Worm (Caenorhabditis elegans) whole organism, L4 larva: ENCODE results near the gene R07B1.13.

ENCODE experiments used
- D1046.2 ChIP-seq: fragments of 200-800 bp; sonication (Bioruptor generic); IDR thresholded peaks from 2 replicates; pipeline ENCODE4 v1.3.6; 2022; ENCODE audit warnings: missing genetic modification characterization, missing compliant biosample characterization
- F49E8.2 ChIP-seq: sonication (generic microtip); optimal IDR thresholded peaks from 2 replicates; lab custom pipeline; 2016; ENCODE audit warnings: missing compliant biosample characterization, mild to moderate bottlenecking, missing genetic modification characterization, borderline replicate concordance
- T20F7.1 ChIP-seq: fragments of 200-800 bp; sonication (Bioruptor generic); optimal IDR thresholded peaks from 2 replicates; lab custom pipeline; 2018; ENCODE audit warnings: mild to moderate bottlenecking, missing genetic modification characterization, missing compliant biosample characterization
- T26A8.4 ChIP-seq: fragments of 200-800 bp; sonication (Bioruptor generic); IDR thresholded peaks from 2 replicates; pipeline ENCODE4 v1.3.6; 2022; ENCODE audit warnings: missing genetic modification characterization, missing compliant biosample characterization
- Y48G9A.11 ChIP-seq: fragments of 200-800 bp; sonication (Bioruptor generic); IDR thresholded peaks from 2 replicates; pipeline ENCODE4 v1.3.6; 2022; ENCODE audit warnings: missing genetic modification reagents, missing genetic modification characterization, missing compliant biosample characterization
- aly-2 ChIP-seq: sonication (generic microtip); optimal IDR thresholded peaks from 2 replicates; lab custom pipeline; 2018; ENCODE audit warnings: missing biosample characterization, missing genetic modification characterization
- ceh-28 ChIP-seq: fragments of 150-350 bp; optimal IDR thresholded peaks from 2 replicates; lab custom pipeline; 2014; ENCODE audit warnings: missing biosample characterization, missing genetic modification reagents, missing genetic modification characterization
- ceh-44 ChIP-seq: fragments of 200-800 bp; sonication (Bioruptor generic); IDR thresholded peaks from 2 replicates; pipeline ENCODE4 v1.3.6; 2022; ENCODE audit warnings: missing genetic modification reagents, missing genetic modification characterization, missing compliant biosample characterization
- ces-1 ChIP-seq: fragments of 150-350 bp; sonication (generic microtip); optimal IDR thresholded peaks from 4 replicates; lab custom pipeline; 2014; ENCODE audit warnings: missing biosample characterization, missing genetic modification reagents, missing genetic modification characterization
- daf-16 ChIP-seq, 3 experiments: sonication (generic microtip); optimal IDR thresholded peaks; 2 replicates each; lab custom pipeline; 2016 to 2017; ENCODE audit warnings: missing genetic modification characterization in 3 of 3, missing genetic modification reagents in 3 of 3, mild to moderate bottlenecking in 2 of 3, missing compliant biosample characterization in 2 of 3, missing biosample characterization in 1 of 3, moderate library complexity in 1 of 3
- dmd-6 ChIP-seq: fragments of 200-800 bp; sonication (Bioruptor generic); IDR thresholded peaks from 2 replicates; pipeline ENCODE4 v1.3.6; 2022; ENCODE audit warnings: missing genetic modification reagents, missing genetic modification characterization, missing compliant biosample characterization
- dmd-8 ChIP-seq: fragments of 200-800 bp; sonication (Bioruptor generic); IDR thresholded peaks from 2 replicates; pipeline ENCODE4 v1.3.6; 2022; ENCODE audit warnings: missing genetic modification characterization, missing compliant biosample characterization
- egl-27 ChIP-seq: sonication (generic microtip); optimal IDR thresholded peaks from 3 replicates; lab custom pipeline; 2017; ENCODE audit warnings: missing biosample characterization, missing genetic modification reagents, missing genetic modification characterization
- fkh-10 ChIP-seq: fragments of 150-350 bp; optimal IDR thresholded peaks from 2 replicates; lab custom pipeline; 2014; ENCODE audit warnings: missing biosample characterization, missing genetic modification reagents, missing genetic modification characterization
- fos-1 ChIP-seq: fragments of 150-350 bp; optimal IDR thresholded peaks from 2 replicates; lab custom pipeline; 2014; ENCODE audit warnings: missing biosample characterization, missing genetic modification characterization
- hif-1 ChIP-seq, 2 experiments: sonication (generic microtip); optimal IDR thresholded peaks; 2 replicates each; lab custom pipeline; 2016 to 2017; ENCODE audit warnings: missing compliant biosample characterization in 2 of 2, missing genetic modification characterization in 2 of 2, missing genetic modification reagents in 2 of 2, missing genotype in 2 of 2, mild to moderate bottlenecking in 1 of 2
- hlh-11 ChIP-seq: fragments of 200-800 bp; sonication (Bioruptor generic); optimal IDR thresholded peaks from 2 replicates; lab custom pipeline; 2018; ENCODE audit warnings: mild to moderate bottlenecking, missing genetic modification characterization, missing compliant biosample characterization
- jun-1 ChIP-seq: fragments of 150-350 bp; optimal IDR thresholded peaks from 2 replicates; lab custom pipeline; 2014; ENCODE audit warnings: missing biosample characterization, missing genetic modification reagents, missing genetic modification characterization
- lin-15B ChIP-seq: fragments of 150-350 bp; sonication (generic microtip); optimal IDR thresholded peaks from 3 replicates; lab custom pipeline; 2014; ENCODE audit warnings: missing biosample characterization, missing genetic modification characterization
- lin-29 ChIP-seq: fragments of 200-800 bp; sonication (Bioruptor generic); IDR thresholded peaks from 2 replicates; pipeline ENCODE4 v1.3.6; 2022; ENCODE audit warnings: missing genetic modification reagents, missing genetic modification characterization, missing compliant biosample characterization
- lin-38 ChIP-seq: fragments of 200-800 bp; sonication (Bioruptor generic); IDR thresholded peaks from 2 replicates; pipeline ENCODE4 v1.3.6; 2022; ENCODE audit warnings: missing genetic modification reagents, missing genetic modification characterization, missing compliant biosample characterization
- lir-3 ChIP-seq: sonication (generic microtip); optimal IDR thresholded peaks from 2 replicates; lab custom pipeline; 2016; ENCODE audit warnings: mild to moderate bottlenecking, missing genetic modification characterization, missing compliant biosample characterization
- mdl-1 ChIP-seq, 2 experiments: fragments of 150-350 bp in 1 of 2; sonication (generic microtip) in 1 of 2; optimal IDR thresholded peaks; 2 replicates each; lab custom pipeline; 2014 to 2017; ENCODE audit warnings: missing biosample characterization in 2 of 2, missing genetic modification characterization in 2 of 2
- mep-1 ChIP-seq: fragments of 150-350 bp; sonication (generic microtip); optimal IDR thresholded peaks from 3 replicates; lab custom pipeline; 2014; ENCODE audit warnings: missing biosample characterization, missing genetic modification characterization
- mes-2 ChIP-seq: sonication (generic microtip); optimal IDR thresholded peaks from 2 replicates; lab custom pipeline; 2016; ENCODE audit warnings: missing genotype, mild to moderate bottlenecking, missing genetic modification characterization, missing compliant biosample characterization; ENCODE audit not compliant: poor library complexity, severe bottlenecking
- mxl-2 ChIP-seq: fragments of 200-800 bp; sonication (Bioruptor generic); conservative IDR thresholded peaks from 2 replicates; pipeline ENCODE4 v1.3.6; 2022; ENCODE audit warnings: missing genetic modification reagents, missing genetic modification characterization, missing compliant biosample characterization
- nhr-10 ChIP-seq: fragments of 150-350 bp; optimal IDR thresholded peaks from 2 replicates; lab custom pipeline; 2014; ENCODE audit warnings: missing biosample characterization, missing genetic modification characterization
- nhr-41 ChIP-seq: fragments of 200-800 bp; sonication (Bioruptor generic); IDR thresholded peaks from 2 replicates; pipeline ENCODE4 v1.3.6; 2022; ENCODE audit warnings: missing genetic modification reagents, missing genetic modification characterization, missing compliant biosample characterization
- nhr-42 ChIP-seq: fragments of 200-800 bp; sonication (Bioruptor generic); IDR thresholded peaks from 2 replicates; pipeline ENCODE4 v1.3.6; 2022; ENCODE audit warnings: missing genetic modification characterization, missing compliant biosample characterization
- nhr-6 ChIP-seq: fragments of 150-350 bp; optimal IDR thresholded peaks from 2 replicates; lab custom pipeline; 2014; ENCODE audit warnings: missing biosample characterization, missing genetic modification characterization
- pha-4 ChIP-seq, 2 experiments: fragments of 150-350 bp in 1 of 2; fragments of 200-800 bp in 1 of 2; sonication (Bioruptor generic) in 1 of 2; IDR thresholded peaks in 1 of 2; optimal IDR thresholded peaks in 1 of 2; 2 replicates each; pipeline versions ENCODE4 v1.3.6 to Lab custom; 2014 to 2022; ENCODE audit warnings: missing genetic modification characterization in 2 of 2, missing genetic modification reagents in 2 of 2, missing biosample characterization in 1 of 2, missing compliant biosample characterization in 1 of 2
- pqm-1 ChIP-seq: sonication (generic microtip); optimal IDR thresholded peaks from 2 replicates; lab custom pipeline; 2017; ENCODE audit warnings: missing biosample characterization, missing genetic modification characterization
- saeg-2 ChIP-seq: fragments of 200-800 bp; sonication (Bioruptor generic); IDR thresholded peaks from 2 replicates; pipeline ENCODE4 v1.3.6; 2022; ENCODE audit warnings: missing genetic modification reagents, missing genetic modification characterization, missing compliant biosample characterization
- set-16 ChIP-seq: fragments of 200-800 bp; sonication (Bioruptor generic); IDR thresholded peaks from 2 replicates; pipeline ENCODE4 v1.3.6; 2022; ENCODE audit warnings: missing genetic modification reagents, missing genetic modification characterization, missing compliant biosample characterization
- spr-3 ChIP-seq: fragments of 200-800 bp; sonication (Bioruptor generic); optimal IDR thresholded peaks from 2 replicates; lab custom pipeline; 2018; ENCODE audit warnings: mild to moderate bottlenecking, missing genetic modification characterization, missing compliant biosample characterization
- tag-97 ChIP-seq: fragments of 200-800 bp; sonication (Bioruptor generic); IDR thresholded peaks from 2 replicates; pipeline ENCODE4 v1.3.6; 2022; ENCODE audit warnings: missing genetic modification characterization, missing compliant biosample characterization
- unc-130 ChIP-seq: sonication (generic microtip); optimal IDR thresholded peaks from 2 replicates; lab custom pipeline; 2016; ENCODE audit warnings: missing genetic modification reagents, missing genetic modification characterization, missing compliant biosample characterization
- unc-39 ChIP-seq: sonication (generic microtip); optimal IDR thresholded peaks from 2 replicates; lab custom pipeline; 2017; ENCODE audit warnings: missing biosample characterization, missing genetic modification characterization
- unc-62 ChIP-seq, 3 experiments: fragments of 150-350 bp in 1 of 3; sonication (generic microtip); optimal IDR thresholded peaks in 2 of 3; peaks in 1 of 3; 1 replicate in 1 of 3; 2 replicates in 2 of 3; lab custom pipeline; 2014 to 2017; ENCODE audit warnings: missing biosample characterization in 3 of 3, missing genetic modification characterization in 3 of 3, missing genetic modification reagents in 3 of 3, missing genotype in 1 of 3
- zfp-2 ChIP-seq: sonication (generic microtip); optimal IDR thresholded peaks from 2 replicates; lab custom pipeline; 2016; ENCODE audit warnings: mild to moderate bottlenecking, missing genetic modification characterization, missing compliant biosample characterization
- zip-11 ChIP-seq: fragments of 200-800 bp; sonication (Bioruptor generic); IDR thresholded peaks from 2 replicates; pipeline ENCODE4 v1.3.6; 2022; ENCODE audit warnings: missing genetic modification characterization, missing compliant biosample characterization
- zip-2 ChIP-seq: fragments of 150-350 bp; optimal IDR thresholded peaks from 2 replicates; lab custom pipeline; 2014; ENCODE audit warnings: missing biosample characterization, missing genetic modification characterization
- ztf-11 ChIP-seq: fragments of 150-350 bp; optimal IDR thresholded peaks from 2 replicates; lab custom pipeline; 2014; ENCODE audit warnings: missing biosample characterization, missing genetic modification characterization

Gene R07B1.13

ce11 chrX:9882112-9882511, 12.5 kb downstream of the R07B1.13 start, which contains the start of gene glo-1:
Gene glo-1, minus strand, starts transcription at chrX:9882212.
- TF ChIP-seq mes-2 (tag; lab: Kevin White, UChicago) (no peak), lin-29 (GFP tag; lab: Robert Waterston, UW) (no peak), T26A8.4 (no peak), nhr-10 (tag; lab: Kevin White, UChicago) (no peak), zfp-2 (tag; lab: Kevin White, UChicago) (no peak), ztf-11 (tag; lab: Kevin White, UChicago) (no peak), ceh-28 (tag; lab: Kevin White, UChicago) (no peak), zip-2 (tag; lab: Kevin White, UChicago) (no peak)

ce11 chrX:9882572-9882971, 12.9 kb downstream of the R07B1.13 start:
- TF ChIP-seq mxl-2 (GFP tag; lab: Robert Waterston, UW) (no peak), saeg-2 (GFP tag; lab: Robert Waterston, UW) (no peak), dmd-8 (no peak), aly-2 (tag; lab: Kevin White, UChicago) (no peak), pqm-1 (tag; lab: Kevin White, UChicago) (peak; percentile 59), mdl-1 (tag; optimal IDR thresholded peaks at IDR 0.05; lab: Kevin White, UChicago) (no peak), ces-1 (no peak), dmd-6 (GFP tag; lab: Robert Waterston, UW) (peak; percentile 56), nhr-41 (no peak), ceh-44 (GFP tag; lab: Robert Waterston, UW) (no peak), zfp-2 (tag; lab: Kevin White, UChicago) (no peak), Y48G9A.11 (no peak), daf-16 (GFP tag; optimal IDR thresholded peaks at IDR 0.05; lab: Kevin White, UChicago) (no peak), daf-16 (tag; optimal IDR thresholded peaks at IDR 0.05; lab: Kevin White, UChicago) (peak; percentile 76), unc-62 (GFP tag; optimal IDR thresholded peaks at IDR 0.05 in 1 of 2; lab: Kevin White, UChicago) (no peak), unc-62 (tag; optimal IDR thresholded peaks at IDR 0.05; lab: Kevin White, UChicago) (no peak), jun-1 (tag; lab: Kevin White, UChicago) (no peak), fos-1 (tag; lab: Kevin White, UChicago) (no peak), lin-38 (GFP tag; lab: Robert Waterston, UW) (no peak), lin-15B (tag; lab: Kevin White, UChicago) (no peak), set-16 (no peak), hlh-11 (tag; lab: Kevin White, UChicago) (peak; percentile 46), spr-3 (GFP tag; lab: Kevin White, UChicago) (no peak), mep-1 (no peak), D1046.2 (GFP tag; lab: Robert Waterston, UW) (no peak)

- TF ChIP-seq T20F7.1 (GFP tag; lab: Kevin White, UChicago) (no peak), unc-62 (GFP tag; optimal IDR thresholded peaks at IDR 0.05 in 1 of 2; lab: Kevin White, UChicago) (peak in 1 of 2 experiments; percentile 33), unc-62 (tag; optimal IDR thresholded peaks at IDR 0.05; lab: Kevin White, UChicago) (no peak)
Observed at ce11 chrX:9883837-9884324, 14.3 kb downstream of the R07B1.13 start, which contains the start of gene mrp-4. Gene mrp-4, plus strand, starts transcription at chrX:9884274.

ce11 chrX:9892323-9892722, 22.7 kb downstream of the R07B1.13 start, which contains the start of gene F21G4.1:
Gene F21G4.1, minus strand, starts transcription at chrX:9892328.
- no peak for TF ChIP-seq egl-27 (tag; lab: Kevin White, UChicago)
- no peak for TF ChIP-seq ceh-44 (GFP tag; lab: Robert Waterston, UW)
- TF ChIP-seq unc-62 (GFP tag; optimal IDR thresholded peaks at IDR 0.05 in 1 of 2; lab: Kevin White, UChicago): no peak
- TF ChIP-seq unc-62 (tag; optimal IDR thresholded peaks at IDR 0.05; lab: Kevin White, UChicago): no peak
- TF ChIP-seq dmd-8: no peak
- peak; percentile 71 for TF ChIP-seq pqm-1 (tag; lab: Kevin White, UChicago)
- no peak for TF ChIP-seq unc-39 (tag; lab: Kevin White, UChicago)
- TF ChIP-seq zip-2 (tag; lab: Kevin White, UChicago): no peak
- peak; percentile 72 for TF ChIP-seq nhr-6 (tag; lab: Kevin White, UChicago)
- TF ChIP-seq zip-11 (GFP tag; lab: Robert Waterston, UW): no peak
- no peak for TF ChIP-seq pha-4 (GFP tag; IDR thresholded peaks at IDR 0.05; lab: Robert Waterston, UW)
- TF ChIP-seq pha-4 (tag; optimal IDR thresholded peaks at IDR 0.05; lab: Kevin White, UChicago): peak; percentile 61
- TF ChIP-seq unc-130 (GFP tag; lab: Kevin White, UChicago): no peak
- no peak for TF ChIP-seq lir-3 (tag; lab: Kevin White, UChicago)
- TF ChIP-seq F49E8.2 (tag; lab: Kevin White, UChicago): no peak
- TF ChIP-seq mxl-2 (GFP tag; lab: Robert Waterston, UW): no peak
- no peak for TF ChIP-seq tag-97
- TF ChIP-seq daf-16 (GFP tag; optimal IDR thresholded peaks at IDR 0.05; lab: Kevin White, UChicago): no peak
- peak; percentile 76 for TF ChIP-seq daf-16 (tag; optimal IDR thresholded peaks at IDR 0.05; lab: Kevin White, UChicago)
- no peak for TF ChIP-seq nhr-42 (GFP tag; lab: Robert Waterston, UW)
- TF ChIP-seq fkh-10: no peak
- TF ChIP-seq hif-1 (tag; optimal IDR thresholded peaks at IDR 0.05; lab: Kevin White, UChicago): no peak
- TF ChIP-seq hlh-11 (tag; lab: Kevin White, UChicago): peak; percentile 35
